Worm (Caenorhabditis elegans): Measurements from ENCODE around the gene mel-46.

- no peak for TF ChIP-seq R02D3.7 (tag; optimal IDR thresholded peaks at IDR 0.05)
- TF ChIP-seq daf-12 (tag; optimal IDR thresholded peaks at IDR 0.05) = no peak
- no peak for TF ChIP-seq tbx-2 (tag; optimal IDR thresholded peaks at IDR 0.05)
- TF ChIP-seq nhr-12 (tag; optimal IDR thresholded peaks at IDR 0.05) = no peak
- no peak for TF ChIP-seq nhr-76 (tag; optimal IDR thresholded peaks at IDR 0.05)
- TF ChIP-seq nhr-28 (tag; optimal IDR thresholded peaks at IDR 0.05) = no peak
- no peak for TF ChIP-seq unc-62 (GFP tag; optimal IDR thresholded peaks at IDR 0.05)
- no peak for TF ChIP-seq ztf-11 (tag; optimal IDR thresholded peaks at IDR 0.05)
- no peak for TF ChIP-seq fkh-10 (GFP tag; optimal IDR thresholded peaks at IDR 0.05)
- TF ChIP-seq mdl-1 (tag; optimal IDR thresholded peaks at IDR 0.05) = no peak
- TF ChIP-seq unc-39 (tag; optimal IDR thresholded peaks at IDR 0.05) = no peak
- no peak for TF ChIP-seq egl-27 (tag; optimal IDR thresholded peaks at IDR 0.05)
- no peak for TF ChIP-seq pha-4 (tag; optimal IDR thresholded peaks at IDR 0.05)
Measured at ce11 chrIV:16868900-16869299, 5.6 kb upstream of the mel-46 start, which contains the start of gene T06A10.106.
